Fruit fly (Drosophila melanogaster) whole organism, prepupa: Measurements from ENCODE around the gene plx.

Experiments
- Blimp-1 ChIP-seq: fragments of 200-800 bp; sonication (Bioruptor generic); optimal IDR thresholded peaks from 3 replicates; lab custom pipeline; 2017; ENCODE audit warnings: missing biosample characterization, missing genetic modification characterization, mild to moderate bottlenecking, moderate library complexity, missing genetic modification reagents
- CG10631 ChIP-seq: fragments of 200-800 bp; sonication (Bioruptor generic); optimal IDR thresholded peaks from 2 replicates; lab custom pipeline; 2016; ENCODE audit warnings: missing biosample characterization, missing genetic modification characterization
- CG11294 ChIP-seq: fragments of 200-800 bp; sonication (Bioruptor generic); IDR thresholded peaks from 2 replicates; pipeline ENCODE4 v1.3.6; 2022; ENCODE audit warnings: missing biosample characterization, missing genetic modification characterization
- CG11902 ChIP-seq: fragments of 200-800 bp; sonication (Bioruptor generic); optimal IDR thresholded peaks from 3 replicates; lab custom pipeline; 2016; ENCODE audit warnings: missing biosample characterization, missing genetic modification characterization
- CG3032 ChIP-seq: fragments of 200-800 bp; optimal IDR thresholded peaks from 2 replicates; lab custom pipeline; 2019; ENCODE audit warnings: missing biosample characterization, mild to moderate bottlenecking, missing genetic modification characterization, moderate library complexity
- CG34406 ChIP-seq: fragments of 200-800 bp; sonication (Bioruptor generic); optimal IDR thresholded peaks from 3 replicates; lab custom pipeline; 2016; ENCODE audit warnings: missing biosample characterization, missing genetic modification characterization
- CG3919 ChIP-seq: fragments of 200-800 bp; sonication (Bioruptor generic); optimal IDR thresholded peaks from 3 replicates; lab custom pipeline; 2016; ENCODE audit warnings: missing biosample characterization, missing genetic modification characterization
- CG6276 ChIP-seq: fragments of 200-800 bp; sonication (Bioruptor generic); optimal IDR thresholded peaks from 2 replicates; lab custom pipeline; 2017; ENCODE audit warnings: missing biosample characterization, mild to moderate bottlenecking, missing genetic modification characterization
- CG6792 ChIP-seq: fragments of 200-800 bp; sonication (Bioruptor generic); optimal IDR thresholded peaks from 3 replicates; lab custom pipeline; 2016; ENCODE audit warnings: missing biosample characterization, missing genetic modification characterization
- CG8119 ChIP-seq: fragments of 200-800 bp; sonication (Bioruptor generic); IDR thresholded peaks from 3 replicates; pipeline ENCODE4 v1.3.6; 2022; ENCODE audit warnings: missing biosample characterization, missing genetic modification characterization
- CG8632 ChIP-seq: fragments of 200-800 bp; sonication (Bioruptor generic); optimal IDR thresholded peaks from 3 replicates; lab custom pipeline; 2016; ENCODE audit warnings: missing biosample characterization, missing genetic modification characterization
- CG9139 ChIP-seq: fragments of 200-800 bp; sonication (Bioruptor generic); optimal IDR thresholded peaks from 3 replicates; lab custom pipeline; 2017; ENCODE audit warnings: missing biosample characterization, mild to moderate bottlenecking, missing genetic modification characterization
- Eip75B ChIP-seq: fragments of 200-800 bp; sonication (Bioruptor generic); optimal IDR thresholded peaks from 3 replicates; lab custom pipeline; 2016; ENCODE audit warnings: missing biosample characterization, missing genetic modification characterization
- Eip78C ChIP-seq: fragments of 200-800 bp; sonication (Bioruptor generic); peaks from one replicate; lab custom pipeline; 2016; ENCODE audit warnings: missing biosample characterization, missing genetic modification characterization
- Eip93F ChIP-seq: fragments of 200-800 bp; sonication (Bioruptor generic); optimal IDR thresholded peaks from 2 replicates; lab custom pipeline; 2016; ENCODE audit warnings: missing biosample characterization, mild to moderate bottlenecking, missing genetic modification characterization
- Ets96B ChIP-seq: fragments of 200-800 bp; optimal IDR thresholded peaks from 2 replicates; lab custom pipeline; 2019; ENCODE audit warnings: missing biosample characterization, mild to moderate bottlenecking, missing genetic modification characterization, moderate library complexity
- Gug ChIP-seq: fragments of 200-800 bp; sonication (Bioruptor generic); IDR thresholded peaks from 2 replicates; pipeline ENCODE4 v1.3.6; 2022; ENCODE audit warnings: missing biosample characterization, missing genetic modification characterization
- Hr38 ChIP-seq: sonication (Bioruptor generic); optimal IDR thresholded peaks from 2 replicates; lab custom pipeline; 2016; ENCODE audit warnings: missing biosample characterization, missing genetic modification characterization
- Hr39 ChIP-seq: fragments of 200-800 bp; sonication (Bioruptor generic); optimal IDR thresholded peaks from 2 replicates; lab custom pipeline; 2016; ENCODE audit warnings: missing biosample characterization, missing genetic modification characterization
- Hr4 ChIP-seq: fragments of 200-800 bp; sonication (Bioruptor generic); optimal IDR thresholded peaks from 3 replicates; lab custom pipeline; 2016; ENCODE audit warnings: missing biosample characterization, missing genetic modification characterization
- Lpt ChIP-seq: fragments of 200-800 bp; sonication (Bioruptor generic); optimal IDR thresholded peaks from 3 replicates; lab custom pipeline; 2016; ENCODE audit warnings: missing biosample characterization, missing genetic modification characterization
- OdsH ChIP-seq: fragments of 200-800 bp; sonication (Bioruptor generic); optimal IDR thresholded peaks from 3 replicates; lab custom pipeline; 2016; ENCODE audit warnings: missing biosample characterization, missing genetic modification characterization
- Smox ChIP-seq: fragments of 200-800 bp; sonication (Bioruptor generic); optimal IDR thresholded peaks from 3 replicates; lab custom pipeline; 2016; ENCODE audit warnings: missing biosample characterization, missing genetic modification characterization
- Sox102F ChIP-seq: fragments of 200-800 bp; sonication (Bioruptor generic); optimal IDR thresholded peaks from 2 replicates; lab custom pipeline; 2016; ENCODE audit warnings: missing biosample characterization, mild to moderate bottlenecking, missing genetic modification characterization
- Sox14 ChIP-seq: fragments of 200-800 bp; sonication (Bioruptor generic); optimal IDR thresholded peaks from 3 replicates; lab custom pipeline; 2016; ENCODE audit warnings: missing biosample characterization, missing genetic modification characterization
- Sox15 ChIP-seq: fragments of 200-800 bp; sonication (Bioruptor generic); optimal IDR thresholded peaks from 3 replicates; lab custom pipeline; 2016; ENCODE audit warnings: missing biosample characterization, missing genetic modification characterization
- achi ChIP-seq: fragments of 200-800 bp; sonication (Bioruptor generic); optimal IDR thresholded peaks from 3 replicates; lab custom pipeline; 2016; ENCODE audit warnings: missing biosample characterization, missing genetic modification characterization
- cyc ChIP-seq: fragments of 200-800 bp; sonication (Bioruptor generic); optimal IDR thresholded peaks from 3 replicates; lab custom pipeline; 2016; ENCODE audit warnings: missing biosample characterization, missing genetic modification characterization
- dac ChIP-seq: fragments of 200-800 bp; sonication (Bioruptor generic); optimal IDR thresholded peaks from 2 replicates; lab custom pipeline; 2017; ENCODE audit warnings: missing biosample characterization, mild to moderate bottlenecking, missing genetic modification characterization
- esn ChIP-seq: fragments of 200-800 bp; sonication (Bioruptor generic); optimal IDR thresholded peaks from 2 replicates; lab custom pipeline; 2016; ENCODE audit warnings: missing biosample characterization, mild to moderate bottlenecking, missing genetic modification characterization, moderate library complexity
- fd59A ChIP-seq: fragments of 200-800 bp; sonication (Bioruptor generic); optimal IDR thresholded peaks from 2 replicates; lab custom pipeline; 2017; ENCODE audit warnings: missing biosample characterization, mild to moderate bottlenecking, missing genetic modification characterization, missing genetic modification reagents
- fkh ChIP-seq: fragments of 200-800 bp; sonication (Bioruptor generic); optimal IDR thresholded peaks from 3 replicates; lab custom pipeline; 2017; ENCODE audit warnings: missing biosample characterization, mild to moderate bottlenecking, missing genetic modification characterization, moderate library complexity
- pdm3 ChIP-seq: fragments of 200-800 bp; sonication (Bioruptor generic); optimal IDR thresholded peaks from 3 replicates; lab custom pipeline; 2016; ENCODE audit warnings: missing biosample characterization, missing genetic modification characterization
- ss ChIP-seq, 2 experiments: fragments of 200-800 bp; sonication (Bioruptor generic); optimal IDR thresholded peaks; 2 replicates in 1 of 2; 3 replicates in 1 of 2; lab custom pipeline; 2017 to 2018; ENCODE audit warnings: mild to moderate bottlenecking in 2 of 2, missing biosample characterization in 2 of 2, missing genetic modification characterization in 2 of 2, moderate library complexity in 1 of 2
- svp ChIP-seq: fragments of 200-800 bp; sonication (Bioruptor generic); peaks from one replicate; lab custom pipeline; 2016; ENCODE audit warnings: missing biosample characterization, missing genetic modification characterization
- topi ChIP-seq: fragments of 200-800 bp; sonication (Bioruptor generic); optimal IDR thresholded peaks from 3 replicates; lab custom pipeline; 2016; ENCODE audit warnings: missing biosample characterization, missing genetic modification characterization
- vri ChIP-seq: fragments of 200-800 bp; sonication (Bioruptor generic); optimal IDR thresholded peaks from 3 replicates; lab custom pipeline; 2016; ENCODE audit warnings: missing biosample characterization, mild to moderate bottlenecking, missing genetic modification characterization

Gene plx

dm6 chr3R:5694461-5694860 is 8.8 kb downstream of the plx start (continued):
- TF ChIP-seq Sox102F (GFP tag; lab: Kevin White, UChicago) (peak; percentile 39), Blimp-1 (GFP tag; lab: Kevin White, UChicago) (no peak), CG11294 (GFP tag; lab: Robert Waterston, UW) (0 out of 2 replicates have a peak, but pooled peaks have one; percentile 53), vri (no peak), achi (GFP tag; lab: Kevin White, UChicago) (peak; percentile 59), Sox14 (peak; percentile 55), CG6792 (GFP tag; lab: Kevin White, UChicago) (peak; percentile 6), Hr4 (GFP tag; lab: Kevin White, UChicago) (peak; percentile 80), OdsH (GFP tag; lab: Kevin White, UChicago) (peak; percentile 68), fkh (GFP tag; lab: Kevin White, UChicago) (no peak), pdm3 (GFP tag; lab: Kevin White, UChicago) (peak; percentile 55), topi (GFP tag; lab: Kevin White, UChicago) (peak; percentile 41), cyc (GFP tag; lab: Kevin White, UChicago) (peak; percentile 25), CG11902 (GFP tag; lab: Kevin White, UChicago) (no peak), dac (GFP tag; lab: Kevin White, UChicago) (peak; percentile 38), Lpt (GFP tag; lab: Kevin White, UChicago) (peak; percentile 69)

- TF ChIP-seq Smox (GFP tag; lab: Kevin White, UChicago) (no peak), Ets96B (tag; lab: Kevin White, UChicago) (no peak), CG3919 (GFP tag; lab: Kevin White, UChicago) (peak; percentile 10), ss (GFP tag; optimal IDR thresholded peaks at IDR 0.05; lab: Kevin White, UChicago) (peak; percentile 17 to 39), CG10631 (GFP tag; lab: Kevin White, UChicago) (no peak), CG8632 (GFP tag; lab: Kevin White, UChicago) (no peak), CG9139 (GFP tag; lab: Kevin White, UChicago) (peak; percentile 15), cyc (GFP tag; lab: Kevin White, UChicago) (no peak), Gug (GFP tag; lab: Robert Waterston, UW) (no peak), CG34406 (GFP tag; lab: Kevin White, UChicago) (no peak), CG11902 (GFP tag; lab: Kevin White, UChicago) (no peak), OdsH (GFP tag; lab: Kevin White, UChicago) (no peak), fd59A (GFP tag; lab: Kevin White, UChicago) (no peak), fkh (GFP tag; lab: Kevin White, UChicago) (no peak), Eip93F (no peak), Blimp-1 (GFP tag; lab: Kevin White, UChicago) (no peak), Hr38 (GFP tag; lab: Kevin White, UChicago) (no peak), Hr39 (GFP tag; lab: Kevin White, UChicago) (no peak), CG11294 (GFP tag; lab: Robert Waterston, UW) (no peak), esn (GFP tag; lab: Kevin White, UChicago) (no peak), svp (GFP tag; lab: Kevin White, UChicago) (peak; percentile 20), Sox14 (no peak), CG3032 (no peak), CG6792 (GFP tag; lab: Kevin White, UChicago) (no peak), Eip78C (GFP tag; lab: Kevin White, UChicago) (peak; percentile 73), Sox15 (no peak), CG8119 (no peak), Eip75B (GFP tag; lab: Kevin White, UChicago) (no peak)
- TF ChIP-seq, all 60 proteins: peak for 5
These were observed 10.7 kb downstream of the plx start for dm6 chr3R:5696384-5696783.

dm6 chr3R:5701104-5701503 is 15.4 kb downstream of the plx start:
- TF ChIP-seq CG6276 (GFP tag; lab: Kevin White, UChicago): peak; percentile 15
- TF ChIP-seq Eip78C (GFP tag; lab: Kevin White, UChicago): peak; percentile 36
- TF ChIP-seq CG9139 (GFP tag; lab: Kevin White, UChicago): no peak
- peak; percentile 46 for TF ChIP-seq svp (GFP tag; lab: Kevin White, UChicago)
